Fruit fly (Drosophila melanogaster) Kc167 (cell line): ENCODE measurements around the gene CG3108.

ENCODE experiments used
- Myc ChIP-seq: fragments of >200 bp; optimal IDR thresholded peaks from 2 replicates; lab custom pipeline; 2017; ENCODE audit warnings: missing external identifiers
- Sin3A ChIP-seq: fragments of >200 bp; optimal IDR thresholded peaks from 2 replicates; lab custom pipeline; 2018; ENCODE audit warnings: missing external identifiers
- h ChIP-seq: fragments of >200 bp; optimal IDR thresholded peaks from 3 replicates; lab custom pipeline; 2018; ENCODE audit warnings: missing external identifiers
- insv ChIP-seq: fragments of >200 bp; optimal IDR thresholded peaks from 3 replicates; lab custom pipeline; 2018; ENCODE audit warnings: missing external identifiers
- psq ChIP-seq: fragments of >200 bp; optimal IDR thresholded peaks from 2 replicates; lab custom pipeline; 2017; ENCODE audit warnings: missing external identifiers
- ttk ChIP-seq: sonication (Bioruptor generic); optimal IDR thresholded peaks from 2 replicates; lab custom pipeline; 2017; ENCODE audit warnings: missing external identifiers

The CG3108 gene

DNA sequence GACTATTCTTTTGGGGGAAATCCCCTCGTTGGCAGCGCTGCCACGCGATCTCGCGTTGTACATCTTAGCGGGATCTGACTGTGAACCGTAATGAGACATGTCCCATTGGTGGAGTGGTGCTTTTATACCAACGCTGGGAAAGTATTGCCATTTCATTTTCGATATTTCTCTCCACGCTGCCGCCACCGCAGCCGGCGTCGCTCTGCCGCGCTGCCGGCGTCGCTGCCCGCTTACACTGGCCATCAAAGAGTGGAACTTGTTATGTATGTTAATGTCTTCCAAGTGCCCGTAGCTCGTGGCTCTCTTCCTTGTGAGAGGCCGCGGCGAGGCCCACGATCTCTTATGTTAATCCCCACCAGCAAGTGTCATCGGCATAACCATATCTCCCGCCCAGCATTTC is at the start of gene CG3108:
Gene CG3108, minus strand, starts transcription at position 101 of the 400 bp plus-strand sequence.
- TF ChIP-seq Myc (lab: Kevin White, UChicago) (no peak), psq (lab: Kevin White, UChicago) (no peak), insv (lab: Kevin White, UChicago) (no peak), Sin3A (lab: Kevin White, UChicago) (no peak), h (lab: Kevin White, UChicago) (no peak), ttk (no peak)

DNA sequence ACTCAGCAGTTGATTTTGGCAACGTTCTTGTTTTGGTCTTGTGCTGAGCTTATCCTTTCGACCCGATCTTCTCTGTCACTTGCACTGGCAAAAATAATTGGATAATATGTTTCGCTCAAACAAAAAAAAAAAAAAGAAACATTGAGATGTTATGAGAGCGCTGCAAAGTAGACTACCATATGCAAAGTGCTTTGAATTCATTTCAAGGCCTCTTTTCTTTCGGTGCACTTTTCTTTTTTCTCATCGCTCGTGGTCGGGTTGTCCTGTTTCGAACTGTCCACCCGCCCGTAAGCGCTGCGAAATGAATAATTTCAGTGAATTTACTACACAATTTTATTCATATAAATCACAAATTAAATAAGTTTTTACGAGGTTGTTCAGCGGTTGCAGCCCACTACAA is 38.6 kb upstream of the CG3108 start:
- TF ChIP-seq Sin3A (lab: Kevin White, UChicago) (no peak), insv (lab: Kevin White, UChicago) (no peak), ttk (no peak), Myc (lab: Kevin White, UChicago) (no peak), h (lab: Kevin White, UChicago) (no peak), psq (lab: Kevin White, UChicago) (no peak)

DNA sequence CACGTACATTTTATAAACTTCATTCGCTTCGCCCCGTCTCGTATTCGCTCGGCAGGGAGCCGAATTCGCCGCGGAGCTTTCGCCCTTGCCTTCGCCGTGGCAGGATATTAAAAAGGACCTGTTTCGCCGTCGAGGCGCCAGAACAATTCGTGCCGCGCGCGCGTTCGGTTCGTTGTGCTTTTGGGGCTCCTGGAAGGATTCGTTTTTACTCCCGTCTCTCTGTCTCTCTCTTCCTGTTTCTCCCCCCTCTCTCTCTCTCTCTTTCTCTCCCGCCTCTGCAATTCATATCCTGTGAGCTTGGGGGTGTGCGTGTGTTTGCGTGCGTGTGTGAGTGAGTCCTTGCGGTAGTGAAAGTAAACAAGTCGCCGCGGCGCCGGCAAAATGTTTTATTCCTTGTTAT is 37.0 kb upstream of the CG3108 start, which contains the start of gene CG15765:
Gene CG15765, plus strand, starts transcription at position 132 of the 400 bp plus-strand sequence.
- no peak for TF ChIP-seq Myc (lab: Kevin White, UChicago)
- no peak for TF ChIP-seq psq (lab: Kevin White, UChicago)
- TF ChIP-seq Sin3A (lab: Kevin White, UChicago) = no peak
- TF ChIP-seq insv (lab: Kevin White, UChicago) = no peak
- TF ChIP-seq h (lab: Kevin White, UChicago) = no peak
- no peak for TF ChIP-seq ttk

DNA sequence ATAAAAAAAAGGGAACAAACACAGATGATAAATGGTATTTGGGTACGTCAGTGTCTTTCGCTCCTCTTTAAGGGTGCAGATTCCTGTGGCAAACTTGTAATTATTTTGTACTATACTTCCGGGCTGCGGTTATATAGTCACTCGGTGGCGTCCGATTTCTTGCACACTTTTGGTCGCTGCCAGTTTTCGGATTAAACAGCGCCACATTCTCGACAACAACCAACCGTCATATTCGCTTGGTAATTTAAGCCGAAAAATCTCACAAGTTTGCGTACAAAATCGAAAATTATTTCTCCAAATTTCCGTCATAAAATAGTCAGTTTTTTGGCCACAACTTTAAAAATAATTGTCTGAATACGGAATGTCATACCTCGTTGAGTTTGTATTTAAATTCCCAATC is 35.8 kb upstream of the CG3108 start:
- TF ChIP-seq ttk (no peak), insv (lab: Kevin White, UChicago) (no peak), h (lab: Kevin White, UChicago) (no peak), Sin3A (lab: Kevin White, UChicago) (no peak), psq (lab: Kevin White, UChicago) (no peak), Myc (lab: Kevin White, UChicago) (no peak)

DNA sequence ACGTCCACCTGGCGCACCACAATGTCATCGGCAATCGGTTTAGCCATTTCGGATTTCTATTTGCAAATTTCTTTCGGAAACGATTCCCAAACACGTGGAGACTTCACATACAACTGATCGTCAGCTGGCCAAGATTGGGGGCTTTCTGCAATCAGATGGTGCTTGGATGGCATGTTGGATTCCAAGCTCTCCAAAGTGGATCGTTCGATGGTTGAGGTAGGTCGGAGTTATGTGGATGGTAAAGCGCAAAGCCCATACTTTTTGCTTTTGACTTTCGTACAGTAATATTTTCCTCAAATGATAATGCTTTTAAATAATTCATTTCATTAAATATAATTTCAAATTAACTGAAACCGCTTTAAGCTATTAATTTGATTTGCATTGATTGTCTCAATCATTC is 34.3 kb upstream of the CG3108 start, which contains the start of gene AgmNAT:
Gene AgmNAT, minus strand, starts transcription at position 101 of the 400 bp plus-strand sequence.
- no peak for TF ChIP-seq insv (lab: Kevin White, UChicago)
- no peak for TF ChIP-seq psq (lab: Kevin White, UChicago)
- no peak for TF ChIP-seq h (lab: Kevin White, UChicago)
- TF ChIP-seq ttk = no peak
- TF ChIP-seq Sin3A (lab: Kevin White, UChicago) = no peak
- TF ChIP-seq Myc (lab: Kevin White, UChicago) = no peak

DNA sequence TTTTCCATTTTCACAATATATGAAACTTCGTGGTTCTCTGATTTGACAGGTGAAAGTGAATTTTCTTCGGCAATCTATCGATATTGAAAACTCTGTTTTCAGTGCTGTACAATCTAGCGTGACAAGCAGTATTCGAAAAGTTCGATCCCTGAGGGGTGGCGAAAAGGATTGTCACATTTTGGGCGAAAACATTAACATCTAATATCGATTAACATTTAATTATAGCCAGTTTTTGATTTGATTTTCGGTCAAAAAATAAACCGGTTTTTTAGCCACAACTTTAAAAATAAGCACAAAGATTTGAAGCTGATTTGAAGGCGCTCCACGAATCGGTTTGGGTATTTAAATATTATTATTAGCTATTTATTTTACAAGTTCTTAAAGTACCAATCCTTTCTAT is 31.5 kb upstream of the CG3108 start, which contains the start of gene CG44329:
Gene CG44329, minus strand, starts transcription at position 101 of the 400 bp plus-strand sequence.
- no peak for TF ChIP-seq ttk
- no peak for TF ChIP-seq h (lab: Kevin White, UChicago)
- TF ChIP-seq insv (lab: Kevin White, UChicago) = no peak
- no peak for TF ChIP-seq Myc (lab: Kevin White, UChicago)
- TF ChIP-seq psq (lab: Kevin White, UChicago) = no peak

DNA sequence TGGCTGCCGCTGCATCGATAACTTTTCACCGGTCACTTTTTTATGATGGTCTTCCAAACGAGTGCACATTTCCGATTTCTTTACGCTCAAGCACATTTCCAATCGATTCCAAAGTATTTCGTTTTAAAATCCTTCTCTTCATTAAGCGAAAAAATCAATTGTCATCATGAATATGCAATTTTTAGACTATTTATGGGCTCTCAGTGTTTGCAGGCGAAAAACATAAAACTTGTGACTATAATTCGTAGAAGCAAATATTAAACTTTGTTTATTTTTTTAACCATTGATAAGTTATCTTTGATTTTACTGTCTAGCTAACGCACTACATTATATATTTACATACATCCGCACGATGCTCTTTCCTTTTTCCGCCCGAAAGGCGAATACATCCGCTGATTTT is 27.2 kb upstream of the CG3108 start, which contains the start of gene Prosbeta2R1:
Gene Prosbeta2R1, plus strand, starts transcription at position 301 of the 400 bp plus-strand sequence.
- TF ChIP-seq Myc (lab: Kevin White, UChicago) (no peak), Sin3A (lab: Kevin White, UChicago) (no peak), psq (lab: Kevin White, UChicago) (no peak), h (lab: Kevin White, UChicago) (no peak), insv (lab: Kevin White, UChicago) (no peak), ttk (no peak)

DNA sequence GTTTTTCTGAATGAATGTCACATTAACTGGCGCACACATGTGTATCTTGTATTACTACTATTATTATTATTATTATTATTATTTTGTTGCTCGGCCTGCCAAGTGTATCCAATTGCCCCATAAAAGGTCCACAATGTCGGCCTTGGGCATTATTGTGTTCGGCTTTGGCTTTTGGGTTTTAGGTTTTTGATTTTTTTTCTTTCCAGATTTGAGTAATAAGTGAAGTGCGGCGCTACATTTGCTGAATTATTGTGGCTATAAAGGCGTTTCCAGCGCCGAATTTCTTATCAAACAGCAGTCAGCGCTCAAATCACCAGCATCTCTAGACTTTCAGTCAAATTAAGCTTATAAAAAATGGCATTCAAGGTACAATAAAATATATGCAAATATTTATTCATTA is 23.0 kb upstream of the CG3108 start, which contains the start of gene Cpr5C:
Gene Cpr5C, plus strand, starts transcription at position 301 of the 400 bp plus-strand sequence.
- no peak for TF ChIP-seq Myc (lab: Kevin White, UChicago)
- no peak for TF ChIP-seq psq (lab: Kevin White, UChicago)
- TF ChIP-seq ttk = no peak

DNA sequence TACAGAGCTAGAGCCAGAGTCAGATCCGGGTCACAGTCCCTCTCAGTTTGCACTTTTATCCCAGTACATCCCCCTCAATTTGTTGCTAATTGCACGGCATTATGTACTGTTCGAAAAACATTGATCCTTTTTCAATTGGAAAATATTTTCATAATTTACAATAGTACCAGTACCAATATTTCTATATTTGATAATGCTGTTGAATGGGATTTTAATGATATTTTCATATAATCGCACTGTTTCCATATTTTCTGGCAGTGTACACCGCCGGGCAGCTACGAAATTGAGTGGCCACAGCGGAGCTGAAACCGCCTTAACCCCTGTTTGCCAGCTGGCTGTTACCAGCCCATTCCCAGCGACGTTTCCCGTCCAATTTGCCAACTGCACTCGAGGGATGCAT is 19.2 kb upstream of the CG3108 start:
- TF ChIP-seq Sin3A (lab: Kevin White, UChicago) (no peak), h (lab: Kevin White, UChicago) (no peak), insv (lab: Kevin White, UChicago) (no peak), ttk (no peak), psq (lab: Kevin White, UChicago) (no peak), Myc (lab: Kevin White, UChicago) (no peak)

DNA sequence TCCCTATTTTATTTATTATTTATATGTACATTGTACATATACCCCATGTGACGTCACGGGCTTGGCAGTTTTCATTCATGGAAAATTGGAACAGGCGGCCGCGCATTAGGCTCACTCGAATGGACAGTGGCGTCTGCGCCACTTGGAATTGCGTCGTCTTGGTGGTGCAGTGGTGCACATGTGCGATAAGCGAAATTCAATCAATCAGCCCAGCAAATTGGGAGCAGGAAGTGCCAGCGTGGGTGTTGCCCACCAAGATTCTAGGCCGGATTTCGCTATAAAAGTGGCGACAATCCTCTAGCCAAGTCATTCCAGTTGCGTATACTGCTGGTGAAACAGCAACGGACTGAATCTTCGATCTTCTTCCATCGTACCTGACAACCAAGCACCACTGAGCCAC is 10.4 kb upstream of the CG3108 start, which contains the start of gene CG12239:
Gene CG12239, plus strand, starts transcription at position 301 of the 400 bp plus-strand sequence.
- TF ChIP-seq Myc (lab: Kevin White, UChicago) (no peak), psq (lab: Kevin White, UChicago) (no peak), Sin3A (lab: Kevin White, UChicago) (no peak), h (lab: Kevin White, UChicago) (no peak), insv (lab: Kevin White, UChicago) (no peak), ttk (no peak)

DNA sequence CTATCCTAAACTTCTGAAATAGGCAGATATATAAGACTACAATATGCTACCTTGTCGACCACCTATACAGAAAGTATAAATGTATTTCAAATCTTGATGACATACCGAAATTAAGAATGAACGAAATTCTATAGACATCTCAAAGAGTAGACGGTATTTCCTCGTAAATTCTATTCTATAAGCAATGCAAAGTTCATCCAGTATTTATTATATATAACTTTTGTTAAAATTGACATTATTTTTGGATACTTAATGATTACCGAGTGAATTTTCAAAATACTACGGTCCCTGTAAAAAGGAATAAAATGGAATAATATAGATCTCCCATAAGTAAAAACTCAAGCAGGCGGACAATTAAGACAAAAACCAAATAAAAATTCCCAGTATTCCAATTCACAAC is 7.8 kb upstream of the CG3108 start, which contains the start of gene CG15767:
Gene CG15767, plus strand, starts transcription at position 301 of the 400 bp plus-strand sequence.
- no peak for TF ChIP-seq ttk

DNA sequence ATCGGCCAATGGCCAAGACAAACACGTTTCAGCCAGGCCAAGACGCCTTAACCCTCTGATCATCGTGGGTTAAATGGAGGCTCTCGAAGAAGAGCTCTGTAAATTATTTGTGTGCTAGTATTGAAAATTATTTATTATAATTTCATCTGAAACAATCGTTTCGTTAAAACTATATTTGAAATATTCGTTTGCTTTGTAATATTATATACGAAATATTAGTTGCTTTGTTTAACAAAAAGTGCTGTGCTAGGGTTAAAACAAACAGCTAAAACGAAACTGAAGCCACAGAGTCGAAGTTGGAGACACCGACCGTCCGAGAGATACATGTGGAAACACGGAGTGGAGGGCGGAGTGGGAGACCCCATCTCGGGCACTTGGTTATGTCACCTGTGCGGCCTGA is 5.1 kb upstream of the CG3108 start:
- TF ChIP-seq h (lab: Kevin White, UChicago) (no peak), Sin3A (lab: Kevin White, UChicago) (no peak), ttk (no peak), insv (lab: Kevin White, UChicago) (no peak), psq (lab: Kevin White, UChicago) (no peak), Myc (lab: Kevin White, UChicago) (no peak)
